Worm (Caenorhabditis elegans) whole organism, L2 larva: Measurements from ENCODE around the gene Y57G11B.5.

Experiments
- C34F6.9 ChIP-seq: fragments of 150-350 bp; optimal IDR thresholded peaks from 2 replicates; lab custom pipeline; 2014; ENCODE audit warnings: missing biosample characterization, missing genetic modification characterization
- F13H6.1 ChIP-seq: sonication (generic microtip); optimal IDR thresholded peaks from 2 replicates; lab custom pipeline; 2016; ENCODE audit warnings: missing genetic modification characterization, missing compliant biosample characterization
- R02D3.7 ChIP-seq: fragments of 150-350 bp; optimal IDR thresholded peaks from 2 replicates; lab custom pipeline; 2014; ENCODE audit warnings: missing biosample characterization, missing genetic modification characterization
- Y55F3AM.14 ChIP-seq: fragments of 200-800 bp; sonication (Bioruptor generic); optimal IDR thresholded peaks from 2 replicates; lab custom pipeline; 2018; ENCODE audit warnings: mild to moderate bottlenecking, missing genetic modification characterization, missing compliant biosample characterization
- ZK546.5 ChIP-seq: sonication (generic microtip); optimal IDR thresholded peaks from 2 replicates; lab custom pipeline; 2017; ENCODE audit warnings: missing biosample characterization, missing genetic modification characterization
- alr-1 ChIP-seq: fragments of 150-350 bp; optimal IDR thresholded peaks from 2 replicates; lab custom pipeline; 2014; ENCODE audit warnings: missing biosample characterization, missing genetic modification characterization
- blmp-1 ChIP-seq: sonication (generic microtip); optimal IDR thresholded peaks from 2 replicates; lab custom pipeline; 2017; ENCODE audit warnings: missing genetic modification characterization, mild to moderate bottlenecking, missing compliant biosample characterization, antibody characterized with exemption, moderate library complexity; ENCODE audit not compliant: insufficient read depth
- ceh-16 ChIP-seq: fragments of 150-350 bp; optimal IDR thresholded peaks from 2 replicates; lab custom pipeline; 2014; ENCODE audit warnings: missing biosample characterization, missing genetic modification characterization
- ceh-82 ChIP-seq: fragments of 150-350 bp; optimal IDR thresholded peaks from 2 replicates; lab custom pipeline; 2014; ENCODE audit warnings: missing biosample characterization, missing genetic modification characterization
- crh-2 ChIP-seq: sonication (generic microtip); optimal IDR thresholded peaks from 2 replicates; lab custom pipeline; 2017; ENCODE audit warnings: missing biosample characterization, missing genetic modification characterization
- dmd-4 ChIP-seq: sonication (generic microtip); optimal IDR thresholded peaks from 2 replicates; lab custom pipeline; 2017; ENCODE audit warnings: missing biosample characterization, missing genetic modification characterization
- egl-27 ChIP-seq: sonication (generic microtip); optimal IDR thresholded peaks from 3 replicates; lab custom pipeline; 2017; ENCODE audit warnings: missing biosample characterization, missing genetic modification reagents, missing genetic modification characterization
- elt-1 ChIP-seq: fragments of 150-350 bp; optimal IDR thresholded peaks from 2 replicates; lab custom pipeline; 2014; ENCODE audit warnings: missing biosample characterization, missing genetic modification characterization
- fos-1 ChIP-seq: fragments of 150-350 bp; optimal IDR thresholded peaks from 2 replicates; lab custom pipeline; 2014; ENCODE audit warnings: missing biosample characterization, missing genetic modification characterization
- gmeb-1 ChIP-seq: fragments of 150-350 bp; optimal IDR thresholded peaks from 2 replicates; lab custom pipeline; 2014; ENCODE audit warnings: missing biosample characterization, missing genetic modification characterization
- lin-11 ChIP-seq: fragments of 150-350 bp; sonication (generic microtip); optimal IDR thresholded peaks from 2 replicates; lab custom pipeline; 2014; ENCODE audit warnings: missing biosample characterization, missing genetic modification characterization, inconsistent platforms, mixed read lengths
- lin-13 ChIP-seq: fragments of 150-350 bp; optimal IDR thresholded peaks from 2 replicates; lab custom pipeline; 2014; ENCODE audit warnings: missing biosample characterization, missing genetic modification reagents, missing genetic modification characterization
- lin-39 ChIP-seq: fragments of 150-350 bp; optimal IDR thresholded peaks from 2 replicates; lab custom pipeline; 2014; ENCODE audit warnings: missing biosample characterization, missing genetic modification reagents, missing genetic modification characterization
- lsy-2 ChIP-seq, 2 experiments: fragments of 150-350 bp in 1 of 2; sonication (generic microtip) in 1 of 2; optimal IDR thresholded peaks; 2 replicates each; lab custom pipeline; 2014 to 2017; ENCODE audit warnings: missing biosample characterization in 2 of 2, missing genetic modification characterization in 2 of 2
- mab-5 ChIP-seq: fragments of 150-350 bp; optimal IDR thresholded peaks from 2 replicates; lab custom pipeline; 2014; ENCODE audit warnings: missing biosample characterization, missing genetic modification characterization
- mbf-1 ChIP-seq: sonication (generic microtip); optimal IDR thresholded peaks from 2 replicates; lab custom pipeline; 2017; ENCODE audit warnings: missing biosample characterization, missing genetic modification characterization
- mdl-1 ChIP-seq, 2 experiments: fragments of 150-350 bp in 1 of 2; sonication (generic microtip) in 1 of 2; optimal IDR thresholded peaks; 2 replicates each; lab custom pipeline; 2017; ENCODE audit warnings: missing biosample characterization in 2 of 2, missing genetic modification characterization in 2 of 2
- nhr-10 ChIP-seq: sonication (generic microtip); optimal IDR thresholded peaks from 2 replicates; lab custom pipeline; 2017; ENCODE audit warnings: missing biosample characterization, missing genetic modification characterization
- nhr-11 ChIP-seq: fragments of 150-350 bp; optimal IDR thresholded peaks from 2 replicates; lab custom pipeline; 2014; ENCODE audit warnings: missing biosample characterization, missing genetic modification characterization
- nhr-12 ChIP-seq: fragments of 150-350 bp; optimal IDR thresholded peaks from 2 replicates; lab custom pipeline; 2014; ENCODE audit warnings: missing biosample characterization, missing genetic modification characterization
- nhr-129 ChIP-seq: fragments of 150-350 bp; optimal IDR thresholded peaks from 2 replicates; lab custom pipeline; 2014; ENCODE audit warnings: missing biosample characterization, missing genetic modification characterization
- nhr-21 ChIP-seq: fragments of 150-350 bp; optimal IDR thresholded peaks from 2 replicates; lab custom pipeline; 2014; ENCODE audit warnings: missing biosample characterization, missing genetic modification characterization
- nhr-23 ChIP-seq: fragments of 150-350 bp; optimal IDR thresholded peaks from 2 replicates; lab custom pipeline; 2014; ENCODE audit warnings: missing biosample characterization, missing genetic modification reagents, missing genetic modification characterization
- nhr-237 ChIP-seq: fragments of 150-350 bp; optimal IDR thresholded peaks from 2 replicates; lab custom pipeline; 2014; ENCODE audit warnings: missing biosample characterization, missing genetic modification characterization
- nhr-25 ChIP-seq: fragments of 150-350 bp; sonication (generic microtip); optimal IDR thresholded peaks from 3 replicates; lab custom pipeline; 2014; ENCODE audit warnings: missing biosample characterization, missing genetic modification characterization
- nhr-6 ChIP-seq: fragments of 150-350 bp; optimal IDR thresholded peaks from 2 replicates; lab custom pipeline; 2014; ENCODE audit warnings: missing biosample characterization, missing genetic modification characterization
- nhr-77 ChIP-seq: fragments of 150-350 bp; optimal IDR thresholded peaks from 2 replicates; lab custom pipeline; 2014; ENCODE audit warnings: missing biosample characterization, missing genetic modification characterization
- peb-1 ChIP-seq: fragments of 150-350 bp; optimal IDR thresholded peaks from 2 replicates; lab custom pipeline; 2014; ENCODE audit warnings: missing biosample characterization, missing genetic modification characterization
- skn-1 ChIP-seq: sonication (generic microtip); optimal IDR thresholded peaks from 2 replicates; lab custom pipeline; 2017; ENCODE audit warnings: missing biosample characterization, missing genetic modification characterization
- sma-3 ChIP-seq: sonication (generic microtip); optimal IDR thresholded peaks from 2 replicates; lab custom pipeline; 2016; ENCODE audit warnings: missing genetic modification reagents, missing genetic modification characterization, missing compliant biosample characterization
- sma-9 ChIP-seq, 2 experiments: fragments of 150-350 bp in 1 of 2; sonication (generic microtip) in 1 of 2; optimal IDR thresholded peaks; 2 replicates each; lab custom pipeline; 2014 to 2016; ENCODE audit warnings: missing genetic modification characterization in 2 of 2, mild to moderate bottlenecking in 1 of 2, missing biosample characterization in 1 of 2, missing compliant biosample characterization in 1 of 2, missing genetic modification reagents in 1 of 2, moderate library complexity in 1 of 2
- snpc-4 ChIP-seq: fragments of 150-350 bp; optimal IDR thresholded peaks from 2 replicates; lab custom pipeline; 2014; ENCODE audit warnings: missing biosample characterization, missing genetic modification characterization
- unc-39 ChIP-seq: fragments of 150-350 bp; optimal IDR thresholded peaks from 2 replicates; lab custom pipeline; 2014; ENCODE audit warnings: missing biosample characterization, missing genetic modification characterization
- unc-55 ChIP-seq: fragments of 150-350 bp; sonication (generic microtip); optimal IDR thresholded peaks from 3 replicates; lab custom pipeline; 2014; ENCODE audit warnings: missing biosample characterization, missing genetic modification reagents, missing genetic modification characterization
- unc-62 ChIP-seq: fragments of 150-350 bp; optimal IDR thresholded peaks from 2 replicates; lab custom pipeline; 2014; ENCODE audit warnings: missing biosample characterization, missing genetic modification reagents, missing genetic modification characterization
- zag-1 ChIP-seq: fragments of 150-350 bp; optimal IDR thresholded peaks from 2 replicates; lab custom pipeline; 2014; ENCODE audit warnings: missing biosample characterization, missing genetic modification characterization
- ztf-1 ChIP-seq: fragments of 200-800 bp; sonication (Bioruptor generic); conservative IDR thresholded peaks from 2 replicates; pipeline ENCODE4 v1.3.6; 2022; ENCODE audit warnings: missing genetic modification characterization, missing compliant biosample characterization
- ztf-4 ChIP-seq: fragments of 150-350 bp; optimal IDR thresholded peaks from 2 replicates; lab custom pipeline; 2014; ENCODE audit warnings: missing biosample characterization, missing genetic modification characterization

Y57G11B.5 gene

ce11 chrIV:14610942-14611724 is 36.5 kb downstream of the Y57G11B.5 start (continued):
- TF ChIP-seq lin-13 (GFP tag; lab: Kevin White, UChicago) (peak; percentile 46), nhr-11 (peak; percentile 45)

ce11 chrIV:14611892-14612497 is 37.4 kb downstream of the Y57G11B.5 start:
- TF ChIP-seq Y55F3AM.14 (GFP tag; lab: Kevin White, UChicago) (no peak), ceh-16 (peak; percentile 35), mab-5 (tag; lab: Kevin White, UChicago) (no peak), mdl-1 (tag; optimal IDR thresholded peaks at IDR 0.05; lab: Kevin White, UChicago) (no peak), gmeb-1 (tag; lab: Kevin White, UChicago) (peak; percentile 21), nhr-129 (tag; lab: Kevin White, UChicago) (peak; percentile 82), F13H6.1 (tag; lab: Kevin White, UChicago) (no peak), sma-9 (GFP tag; optimal IDR thresholded peaks at IDR 0.05; lab: Kevin White, UChicago) (peak; percentile 71), sma-9 (tag; optimal IDR thresholded peaks at IDR 0.05; lab: Kevin White, UChicago) (no peak), unc-62 (GFP tag; lab: Kevin White, UChicago) (no peak), C34F6.9 (tag; lab: Kevin White, UChicago) (no peak), ztf-4 (tag; lab: Kevin White, UChicago) (no peak), nhr-23 (no peak), snpc-4 (tag; lab: Kevin White, UChicago) (peak; percentile 94), nhr-25 (tag; lab: Kevin White, UChicago) (peak; percentile 61), zag-1 (tag; lab: Kevin White, UChicago) (no peak), blmp-1 (tag; lab: Kevin White, UChicago) (peak; percentile 11), lin-13 (GFP tag; lab: Kevin White, UChicago) (no peak), nhr-237 (tag; lab: Kevin White, UChicago) (no peak)

ce11 chrIV:14612547-14613329 is 38.1 kb downstream of the Y57G11B.5 start:
- TF ChIP-seq nhr-6 (tag; lab: Kevin White, UChicago): peak; percentile 74
- TF ChIP-seq nhr-12 (tag; lab: Kevin White, UChicago): no peak
- no peak for TF ChIP-seq nhr-77 (tag; lab: Kevin White, UChicago)
- TF ChIP-seq lsy-2 (tag; optimal IDR thresholded peaks at IDR 0.05; lab: Kevin White, UChicago): peak in 1 of 2 experiments; percentile 68
- TF ChIP-seq mbf-1 (tag; lab: Kevin White, UChicago): no peak
- peak; percentile 45 for TF ChIP-seq unc-55 (GFP tag; lab: Kevin White, UChicago)
- peak; percentile 49 for TF ChIP-seq sma-3 (GFP tag; lab: Kevin White, UChicago)
- TF ChIP-seq snpc-4 (tag; lab: Kevin White, UChicago): no peak
- TF ChIP-seq nhr-25 (tag; lab: Kevin White, UChicago): peak; percentile 88
- TF ChIP-seq ztf-1 (GFP tag; lab: Robert Waterston, UW): no peak
- TF ChIP-seq lin-11 (tag; lab: Kevin White, UChicago): no peak
- TF ChIP-seq ZK546.5 (tag; lab: Kevin White, UChicago): no peak
- TF ChIP-seq nhr-10: no peak
- no peak for TF ChIP-seq ceh-82 (tag; lab: Kevin White, UChicago)
- TF ChIP-seq nhr-23: no peak
- peak; percentile 69 for TF ChIP-seq nhr-21 (tag; lab: Kevin White, UChicago)
- TF ChIP-seq mab-5 (tag; lab: Kevin White, UChicago): peak; percentile 40
- peak; percentile 58 for TF ChIP-seq fos-1
- no peak for TF ChIP-seq elt-1 (tag; lab: Kevin White, UChicago)
- TF ChIP-seq skn-1: no peak
- TF ChIP-seq ceh-16: no peak
- TF ChIP-seq ztf-4 (tag; lab: Kevin White, UChicago): no peak
- TF ChIP-seq R02D3.7 (tag; lab: Kevin White, UChicago): no peak
- TF ChIP-seq egl-27 (tag; lab: Kevin White, UChicago): peak; percentile 14
- TF ChIP-seq Y55F3AM.14 (GFP tag; lab: Kevin White, UChicago): no peak
- TF ChIP-seq alr-1 (tag; lab: Kevin White, UChicago): no peak
- TF ChIP-seq lin-39: no peak
- peak; percentile 96 for TF ChIP-seq sma-9 (GFP tag; optimal IDR thresholded peaks at IDR 0.05; lab: Kevin White, UChicago)
- TF ChIP-seq sma-9 (tag; optimal IDR thresholded peaks at IDR 0.05; lab: Kevin White, UChicago): no peak
- TF ChIP-seq C34F6.9 (tag; lab: Kevin White, UChicago): peak; percentile 32
- no peak for TF ChIP-seq unc-39 (tag; lab: Kevin White, UChicago)
- no peak for TF ChIP-seq lin-13 (GFP tag; lab: Kevin White, UChicago)
- TF ChIP-seq nhr-129 (tag; lab: Kevin White, UChicago): peak; percentile 85
- peak; percentile 68 for TF ChIP-seq F13H6.1 (tag; lab: Kevin White, UChicago)
- TF ChIP-seq peb-1 (tag; lab: Kevin White, UChicago): no peak
- TF ChIP-seq nhr-237 (tag; lab: Kevin White, UChicago): no peak
- TF ChIP-seq dmd-4 (tag; lab: Kevin White, UChicago): no peak
- TF ChIP-seq blmp-1 (tag; lab: Kevin White, UChicago): peak; percentile 72
- TF ChIP-seq crh-2 (tag; lab: Kevin White, UChicago): peak; percentile 70
